Fruit fly (Drosophila melanogaster) whole organism, pupa: ENCODE data around the gene CG31102.

ENCODE experiments used
- CG10348 ChIP-seq: fragments of 200-800 bp; sonication (Bioruptor generic); IDR thresholded peaks from 2 replicates; pipeline ENCODE4 v1.3.6; 2022; ENCODE audit warnings: missing biosample characterization, missing genetic modification characterization
- CG12605 ChIP-seq: fragments of 200-800 bp; sonication (Bioruptor generic); IDR thresholded peaks from 2 replicates; pipeline ENCODE4 v1.3.6; 2022; ENCODE audit warnings: missing biosample characterization, missing genetic modification characterization
- CG13204 ChIP-seq: fragments of 200-800 bp; sonication (Bioruptor generic); optimal IDR thresholded peaks from 2 replicates; lab custom pipeline; 2018; ENCODE audit warnings: missing biosample characterization, mild to moderate bottlenecking, missing genetic modification characterization, moderate library complexity
- CG14655 ChIP-seq: fragments of 200-800 bp; sonication (Bioruptor generic); optimal IDR thresholded peaks from 3 replicates; lab custom pipeline; 2017; ENCODE audit warnings: mild to moderate bottlenecking, missing biosample characterization, missing genetic modification reagents, missing genetic modification characterization
- CG15710 ChIP-seq: fragments of 200-800 bp; sonication (Bioruptor generic); optimal IDR thresholded peaks from 2 replicates; lab custom pipeline; 2018; ENCODE audit warnings: missing biosample characterization, mild to moderate bottlenecking, missing genetic modification characterization, moderate library complexity
- CG17806 ChIP-seq: fragments of 200-800 bp; sonication (Bioruptor generic); optimal IDR thresholded peaks from 2 replicates; lab custom pipeline; 2018; ENCODE audit warnings: missing biosample characterization, mild to moderate bottlenecking, missing genetic modification characterization, moderate library complexity
- CG32121 ChIP-seq: fragments of 200-800 bp; sonication (Bioruptor generic); IDR thresholded peaks from 2 replicates; pipeline ENCODE4 v1.3.6; 2022; ENCODE audit warnings: missing biosample characterization, missing genetic modification characterization
- CG34367 ChIP-seq: fragments of 200-800 bp; sonication (Bioruptor generic); optimal IDR thresholded peaks from 2 replicates; lab custom pipeline; 2018; ENCODE audit warnings: missing biosample characterization, mild to moderate bottlenecking, missing genetic modification characterization
- CG4496 ChIP-seq: fragments of 200-800 bp; sonication (Bioruptor generic); IDR thresholded peaks from 3 replicates; pipeline ENCODE4 v1.3.6; 2022; ENCODE audit warnings: missing biosample characterization, missing genetic modification characterization
- CG8159 ChIP-seq: fragments of 200-800 bp; sonication (Bioruptor generic); optimal IDR thresholded peaks from 3 replicates; lab custom pipeline; 2018; ENCODE audit warnings: missing biosample characterization, mild to moderate bottlenecking, missing genetic modification characterization, moderate library complexity
- CG8301 ChIP-seq: fragments of 200-800 bp; sonication (Bioruptor generic); optimal IDR thresholded peaks from 2 replicates; lab custom pipeline; 2018; ENCODE audit warnings: missing biosample characterization, mild to moderate bottlenecking, missing genetic modification characterization
- CG9948 ChIP-seq: fragments of 200-800 bp; sonication (Bioruptor generic); optimal IDR thresholded peaks from 2 replicates; lab custom pipeline; 2018; ENCODE audit warnings: missing biosample characterization, mild to moderate bottlenecking, missing genetic modification characterization, moderate library complexity
- D1 ChIP-seq: fragments of 200-800 bp; sonication (Bioruptor generic); optimal IDR thresholded peaks from 2 replicates; lab custom pipeline; 2018; ENCODE audit warnings: missing biosample characterization, mild to moderate bottlenecking, missing genetic modification characterization, moderate library complexity
- EcR ChIP-seq: fragments of 200-800 bp; sonication (Bioruptor generic); optimal IDR thresholded peaks from 3 replicates; lab custom pipeline; 2019; ENCODE audit warnings: missing biosample characterization, missing genetic modification characterization, mild to moderate bottlenecking, moderate library complexity, missing genetic modification reagents
- Ets98B ChIP-seq: fragments of 200-800 bp; sonication (Bioruptor generic); IDR thresholded peaks from 2 replicates; pipeline ENCODE4 v1.3.6; 2022; ENCODE audit warnings: missing biosample characterization, missing genetic modification characterization
- Pif1A ChIP-seq: fragments of 200-800 bp; sonication (Bioruptor generic); optimal IDR thresholded peaks from 3 replicates; lab custom pipeline; 2016; ENCODE audit warnings: missing biosample characterization, missing genetic modification characterization
- Pif1B ChIP-seq: fragments of 200-800 bp; sonication (Bioruptor generic); optimal IDR thresholded peaks from 3 replicates; lab custom pipeline; 2016; ENCODE audit warnings: missing biosample characterization, missing genetic modification characterization
- Snoo ChIP-seq: fragments of 200-800 bp; sonication (Bioruptor generic); optimal IDR thresholded peaks from 3 replicates; lab custom pipeline; 2017; ENCODE audit warnings: missing biosample characterization, mild to moderate bottlenecking, missing genetic modification characterization, inconsistent platforms
- fd96Ca ChIP-seq: fragments of 200-800 bp; sonication (Bioruptor generic); IDR thresholded peaks from 3 replicates; pipeline ENCODE4 v1.3.6; 2022; ENCODE audit warnings: missing biosample characterization, missing genetic modification characterization
- gl ChIP-seq: fragments of 200-800 bp; sonication (Bioruptor generic); optimal IDR thresholded peaks from 2 replicates; lab custom pipeline; 2018; ENCODE audit warnings: missing biosample characterization, mild to moderate bottlenecking, missing genetic modification characterization
- rn ChIP-seq: fragments of 200-800 bp; sonication (Bioruptor generic); IDR thresholded peaks from 2 replicates; pipeline ENCODE4 v1.3.6; 2022; ENCODE audit warnings: missing biosample characterization, missing genetic modification characterization

The CG31102 gene

DNA sequence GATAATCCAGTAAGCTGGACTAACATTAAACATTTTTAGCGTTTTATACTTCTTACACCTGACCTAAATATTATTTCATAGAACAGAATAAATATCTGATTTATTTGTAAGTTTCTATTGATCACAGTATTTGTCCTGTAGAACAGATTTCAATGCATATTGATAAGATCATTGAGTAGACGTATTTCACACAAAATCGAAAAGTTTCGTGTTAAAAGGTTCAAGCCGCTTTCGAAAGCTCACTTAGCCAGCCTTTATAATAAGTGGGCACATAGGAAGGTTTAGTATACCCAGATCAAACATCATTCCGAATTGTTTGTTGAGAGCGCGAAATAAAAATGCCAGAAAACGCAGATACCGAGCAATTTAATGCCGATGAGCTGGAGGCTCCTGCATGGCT, 5.8 kb downstream of the CG31102 start, which contains the start of gene CG11893:
Gene CG11893, plus strand, starts transcription at position 301 of the 400 bp plus-strand sequence.
- TF ChIP-seq CG32121 (GFP tag; lab: Robert Waterston, UW): no peak
- TF ChIP-seq Snoo: no peak
- no peak for TF ChIP-seq gl (tag; lab: Kevin White, UChicago)
- TF ChIP-seq CG14655 (GFP tag; lab: Kevin White, UChicago): no peak
- no peak for TF ChIP-seq fd96Ca (GFP tag; lab: Robert Waterston, UW)
- TF ChIP-seq CG34367: no peak
- no peak for TF ChIP-seq EcR
- TF ChIP-seq Ets98B (GFP tag; lab: Robert Waterston, UW): no peak
- TF ChIP-seq CG10348 (GFP tag; lab: Robert Waterston, UW): no peak
- TF ChIP-seq CG8301 (tag; lab: Kevin White, UChicago): no peak
- TF ChIP-seq Pif1A (GFP tag; lab: Kevin White, UChicago): no peak
- TF ChIP-seq CG15710 (tag; lab: Kevin White, UChicago): no peak

dm6 chr3R:25287128-25287527, 8.3 kb downstream of the CG31102 start, which contains the start of gene CG13658:
CG13658 (plus strand) TSS chr3R:25287474.
- no peak for TF ChIP-seq CG15710 (tag; lab: Kevin White, UChicago)
- TF ChIP-seq CG8159 (tag; lab: Kevin White, UChicago): no peak
- no peak for TF ChIP-seq CG32121 (GFP tag; lab: Robert Waterston, UW)
- TF ChIP-seq CG4496 (GFP tag; lab: Robert Waterston, UW): no peak
- TF ChIP-seq CG14655 (GFP tag; lab: Kevin White, UChicago): no peak

DNA sequence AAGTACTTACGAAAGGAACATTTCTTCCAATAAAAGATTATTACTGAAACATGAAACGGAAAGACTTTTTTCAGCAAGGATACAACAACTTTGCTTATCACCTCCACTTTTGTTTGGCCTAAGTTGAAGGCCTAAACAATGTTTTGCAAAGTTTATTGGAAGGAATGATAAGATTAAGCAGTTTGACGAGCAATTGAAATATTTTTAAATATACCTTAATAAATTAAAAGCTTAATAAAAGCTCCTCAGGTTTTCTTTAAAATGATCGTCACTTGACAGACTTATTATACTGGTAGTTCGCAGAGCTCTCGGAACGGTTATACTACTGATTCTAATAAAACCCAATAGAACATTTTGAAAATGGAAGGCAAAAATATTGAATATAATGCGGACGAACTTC, 10.2 kb downstream of the CG31102 start, which contains the start of gene CG31104:
Gene CG31104, plus strand, starts transcription at position 301 of the 400 bp plus-strand sequence.
- TF ChIP-seq CG10348 (GFP tag; lab: Robert Waterston, UW): no peak
- no peak for TF ChIP-seq Pif1B (GFP tag; lab: Kevin White, UChicago)
- no peak for TF ChIP-seq fd96Ca (GFP tag; lab: Robert Waterston, UW)
- no peak for TF ChIP-seq CG32121 (GFP tag; lab: Robert Waterston, UW)
- no peak for TF ChIP-seq CG34367
- no peak for TF ChIP-seq CG15710 (tag; lab: Kevin White, UChicago)
- TF ChIP-seq rn (GFP tag; lab: Robert Waterston, UW): no peak
- no peak for TF ChIP-seq CG8301 (tag; lab: Kevin White, UChicago)
- TF ChIP-seq CG9948 (tag; lab: Kevin White, UChicago): no peak
- no peak for TF ChIP-seq CG13204
- no peak for TF ChIP-seq CG14655 (GFP tag; lab: Kevin White, UChicago)
- TF ChIP-seq Pif1A (GFP tag; lab: Kevin White, UChicago): no peak
- no peak for TF ChIP-seq CG17806
- TF ChIP-seq gl (tag; lab: Kevin White, UChicago): no peak

dm6 chr3R:25283209-25283670, 12.2 kb downstream of the CG31102 start, which contains the start of gene CG31300:
CG31300 (plus strand) TSS chr3R:25283620.
- TF ChIP-seq D1 (tag; lab: Kevin White, UChicago) (no peak), Pif1B (GFP tag; lab: Kevin White, UChicago) (no peak), CG10348 (GFP tag; lab: Robert Waterston, UW) (no peak), CG8301 (tag; lab: Kevin White, UChicago) (no peak), CG14655 (GFP tag; lab: Kevin White, UChicago) (no peak), Pif1A (GFP tag; lab: Kevin White, UChicago) (no peak), fd96Ca (GFP tag; lab: Robert Waterston, UW) (no peak), Snoo (no peak), CG9948 (tag; lab: Kevin White, UChicago) (no peak)

DNA sequence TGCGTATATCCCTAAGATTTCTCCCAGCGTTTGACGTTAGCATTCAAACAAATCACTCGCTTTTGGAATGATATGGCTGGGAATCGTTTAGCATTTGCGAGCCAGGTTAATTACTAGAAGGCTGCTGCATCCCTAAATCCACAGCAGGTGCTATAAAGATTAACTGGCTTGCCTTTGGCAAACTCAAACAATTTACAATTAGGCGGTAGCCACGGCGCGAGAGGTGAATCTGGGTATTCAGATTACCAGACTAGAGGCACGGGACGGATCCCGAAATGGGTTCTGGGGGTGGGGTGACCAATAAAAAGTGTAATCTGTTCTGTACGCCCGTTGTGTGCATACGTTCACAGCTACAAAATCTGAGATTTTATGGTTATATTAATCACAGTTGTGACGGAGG, 14.2 kb downstream of the CG31102 start, which contains the start of gene CG11892:
Gene CG11892, plus strand, starts transcription at position 384 of the 400 bp plus-strand sequence.
- TF ChIP-seq D1 (tag; lab: Kevin White, UChicago): no peak
- TF ChIP-seq CG34367: no peak
- TF ChIP-seq CG15710 (tag; lab: Kevin White, UChicago): no peak
- TF ChIP-seq CG12605 (GFP tag; lab: Robert Waterston, UW): no peak
- no peak for TF ChIP-seq fd96Ca (GFP tag; lab: Robert Waterston, UW)
- no peak for TF ChIP-seq EcR
- TF ChIP-seq CG14655 (GFP tag; lab: Kevin White, UChicago): no peak
- TF ChIP-seq gl (tag; lab: Kevin White, UChicago): no peak
- no peak for TF ChIP-seq CG8159 (tag; lab: Kevin White, UChicago)
- no peak for TF ChIP-seq rn (GFP tag; lab: Robert Waterston, UW)
- no peak for TF ChIP-seq Ets98B (GFP tag; lab: Robert Waterston, UW)
- no peak for TF ChIP-seq Snoo
- TF ChIP-seq CG10348 (GFP tag; lab: Robert Waterston, UW): no peak

DNA sequence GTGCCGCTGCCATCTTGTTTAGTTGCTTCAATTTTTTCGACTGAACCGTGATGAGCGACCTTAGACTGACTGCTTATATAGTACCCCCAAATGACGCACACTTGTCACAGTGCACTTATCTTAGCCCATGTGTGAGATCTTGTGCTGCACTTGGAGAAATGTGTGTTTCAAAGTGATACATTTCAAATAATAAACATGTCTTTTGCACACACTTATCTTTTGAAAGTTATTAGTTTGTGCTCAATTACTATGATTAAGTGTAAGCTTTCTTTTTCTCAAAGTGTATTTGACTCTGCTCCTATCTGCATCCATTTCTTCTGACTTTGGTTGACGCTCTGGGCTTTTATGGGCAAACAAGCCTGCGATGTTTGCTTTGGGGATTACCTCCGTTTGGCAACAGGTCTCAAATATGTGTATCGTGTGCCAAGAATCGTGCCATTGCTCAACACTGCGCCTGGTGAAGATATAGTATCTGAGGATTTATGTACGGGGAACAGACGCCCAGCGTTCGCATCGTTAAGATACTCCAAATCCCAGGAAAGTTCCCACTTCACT, 15.5 kb downstream of the CG31102 start, which contains the start of gene CG10514:
Gene CG10514, minus strand, starts transcription at position 51 of the 555 bp plus-strand sequence.
- TF ChIP-seq CG32121 (GFP tag; lab: Robert Waterston, UW) (no peak), CG9948 (tag; lab: Kevin White, UChicago) (no peak), gl (tag; lab: Kevin White, UChicago) (no peak), CG34367 (no peak), CG13204 (no peak), Pif1A (GFP tag; lab: Kevin White, UChicago) (peak; percentile 6)
- TF ChIP-seq, all 21 proteins: peak for 1
